Worm (Caenorhabditis elegans) whole organism, L2 larva: ENCODE measurements around the gene nhr-157.

ENCODE experiments used
- F13H6.1 ChIP-seq: sonication (generic microtip); optimal IDR thresholded peaks from 2 replicates; lab custom pipeline; 2016; ENCODE audit warnings: missing genetic modification characterization, missing compliant biosample characterization
- ZK546.5 ChIP-seq: sonication (generic microtip); optimal IDR thresholded peaks from 2 replicates; lab custom pipeline; 2017; ENCODE audit warnings: missing biosample characterization, missing genetic modification characterization
- aly-2 ChIP-seq: fragments of 150-350 bp; optimal IDR thresholded peaks from 2 replicates; lab custom pipeline; 2014; ENCODE audit warnings: missing biosample characterization, missing genetic modification characterization
- ama-1 ChIP-seq: fragments of 150-350 bp; optimal IDR thresholded peaks from 2 replicates; lab custom pipeline; 2018; ENCODE audit warnings: inconsistent platforms
- egl-27 ChIP-seq: sonication (generic microtip); optimal IDR thresholded peaks from 3 replicates; lab custom pipeline; 2017; ENCODE audit warnings: missing biosample characterization, missing genetic modification reagents, missing genetic modification characterization
- lin-13 ChIP-seq: fragments of 150-350 bp; optimal IDR thresholded peaks from 2 replicates; lab custom pipeline; 2014; ENCODE audit warnings: missing biosample characterization, missing genetic modification reagents, missing genetic modification characterization
- mdl-1 ChIP-seq, 2 experiments: fragments of 150-350 bp in 1 of 2; sonication (generic microtip) in 1 of 2; optimal IDR thresholded peaks; 2 replicates each; lab custom pipeline; 2017; ENCODE audit warnings: missing biosample characterization in 2 of 2, missing genetic modification characterization in 2 of 2
- nhr-11 ChIP-seq: fragments of 150-350 bp; optimal IDR thresholded peaks from 2 replicates; lab custom pipeline; 2014; ENCODE audit warnings: missing biosample characterization, missing genetic modification characterization
- nhr-12 ChIP-seq: fragments of 150-350 bp; optimal IDR thresholded peaks from 2 replicates; lab custom pipeline; 2014; ENCODE audit warnings: missing biosample characterization, missing genetic modification characterization
- nhr-237 ChIP-seq: fragments of 150-350 bp; optimal IDR thresholded peaks from 2 replicates; lab custom pipeline; 2014; ENCODE audit warnings: missing biosample characterization, missing genetic modification characterization
- nhr-6 ChIP-seq: fragments of 150-350 bp; optimal IDR thresholded peaks from 2 replicates; lab custom pipeline; 2014; ENCODE audit warnings: missing biosample characterization, missing genetic modification characterization
- unc-39 ChIP-seq: fragments of 150-350 bp; optimal IDR thresholded peaks from 2 replicates; lab custom pipeline; 2014; ENCODE audit warnings: missing biosample characterization, missing genetic modification characterization
- ztf-11 ChIP-seq: sonication (generic microtip); optimal IDR thresholded peaks from 2 replicates; lab custom pipeline; 2017; ENCODE audit warnings: missing biosample characterization, missing genetic modification characterization

DNA sequence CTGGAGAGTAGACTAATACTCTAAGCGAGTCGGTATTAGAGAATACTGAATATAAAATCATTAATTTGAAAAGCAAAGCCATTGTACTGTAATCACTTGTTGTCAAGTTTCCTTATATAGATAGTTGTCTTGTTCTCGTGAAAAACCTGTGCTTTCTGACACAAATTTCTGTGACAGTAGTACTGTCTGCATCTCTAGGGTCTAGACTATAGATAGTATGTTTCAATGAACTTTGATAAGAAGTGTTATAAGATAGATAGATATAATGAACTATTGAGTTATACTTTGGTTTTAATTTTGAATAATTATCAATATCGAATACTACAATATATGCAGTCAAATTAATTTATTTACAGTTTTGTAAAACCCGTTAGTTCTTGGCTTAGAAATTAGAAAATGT, 24.9 kb downstream of the nhr-157 start, which contains the start of gene ugt-32:
- TF ChIP-seq aly-2 (no peak), nhr-11 (tag; lab: Kevin White, UChicago) (no peak), nhr-237 (tag; lab: Kevin White, UChicago) (no peak), ztf-11 (tag; lab: Kevin White, UChicago) (no peak), nhr-12 (tag; lab: Kevin White, UChicago) (no peak), unc-39 (tag; lab: Kevin White, UChicago) (no peak), mdl-1 (tag; optimal IDR thresholded peaks at IDR 0.05; lab: Kevin White, UChicago) (no peak), nhr-6 (tag; lab: Kevin White, UChicago) (no peak), egl-27 (tag; lab: Kevin White, UChicago) (no peak), ZK546.5 (tag; lab: Kevin White, UChicago) (no peak), lin-13 (GFP tag; lab: Kevin White, UChicago) (no peak), F13H6.1 (tag; lab: Kevin White, UChicago) (no peak), ama-1 (no peak)
